Worm (Caenorhabditis elegans): ENCODE measurements around the gene F16B4.4.
A peak's percentile ranks its signal among the peaks of the same experiment; 100 is the strongest.

F16B4.4 gene

ce11 chrV:1599088-1599487 lies 5.3 kb downstream of the F16B4.4 start:
- peak; percentile 6 for TF ChIP-seq nhr-20 (tag; optimal IDR thresholded peaks at IDR 0.05)
- peak; percentile 14 for TF ChIP-seq snu-23 (GFP tag; optimal IDR thresholded peaks at IDR 0.05)
- peak in 1 of 2 experiments; percentile 15 for TF ChIP-seq efl-1 (optimal IDR thresholded peaks at IDR 0.05)
- peak in 1 of 2 experiments; percentile 87 for TF ChIP-seq efl-1 (GFP tag; optimal IDR thresholded peaks at IDR 0.05 in 1 of 2)
- TF ChIP-seq lin-35 (GFP tag; optimal IDR thresholded peaks at IDR 0.05), result peak in 1 of 2 experiments; percentile 28
- TF ChIP-seq nhr-71 (tag; optimal IDR thresholded peaks at IDR 0.05), result peak; percentile 29
- TF ChIP-seq dpl-1 (GFP tag; optimal IDR thresholded peaks at IDR 0.05), result peak in 1 of 3 experiments; percentile 20

- TF ChIP-seq efl-1 (optimal IDR thresholded peaks at IDR 0.05) (no peak), efl-1 (GFP tag; optimal IDR thresholded peaks at IDR 0.05 in 1 of 2) (peak in 1 of 2 experiments; percentile 72), lin-13 (GFP tag; optimal IDR thresholded peaks at IDR 0.05) (no peak)
These were observed 6.8 kb downstream of the F16B4.4 start, which contains the start of gene F16B4.2 for ce11 chrV:1600561-1601088. TSS of gene F16B4.2 (plus strand) at chrV:1601038.

ce11 chrV:1607790-1608189 lies 14.0 kb downstream of the F16B4.4 start, which contains the start of gene nhr-178:
TSS of gene nhr-178 (minus strand) at chrV:1607953.
- TF ChIP-seq lin-35 (GFP tag; optimal IDR thresholded peaks at IDR 0.05) (peak in 1 of 2 experiments; percentile 46), nhr-19 (GFP tag; conservative IDR thresholded peaks at IDR 0.05) (no peak; the same call in 1 of the 2 replicates), dpl-1 (GFP tag; optimal IDR thresholded peaks at IDR 0.05) (no peak), blmp-1 (tag; optimal IDR thresholded peaks at IDR 0.05) (peak; percentile 18), elt-3 (tag; optimal IDR thresholded peaks at IDR 0.05) (peak in 3 of 6 experiments; percentile 10 to 65 (median 46)), rnt-1 (tag; optimal IDR thresholded peaks at IDR 0.05) (no peak), nhr-85 (tag) (peak; percentile 68), nhr-11 (tag; optimal IDR thresholded peaks at IDR 0.05) (no peak), nhr-71 (tag; optimal IDR thresholded peaks at IDR 0.05) (peak; percentile 62), lin-14 (GFP tag; optimal IDR thresholded peaks at IDR 0.05) (no peak), mdl-1 (tag; optimal IDR thresholded peaks at IDR 0.05) (peak in 1 of 2 experiments; percentile 61), snu-23 (GFP tag; optimal IDR thresholded peaks at IDR 0.05) (peak; percentile 33), nhr-77 (tag; optimal IDR thresholded peaks at IDR 0.05) (peak; percentile 74), F16B12.6 (tag; optimal IDR thresholded peaks at IDR 0.05) (no peak), aha-1 (tag; optimal IDR thresholded peaks at IDR 0.05) (no peak), elt-2 (tag; optimal IDR thresholded peaks at IDR 0.05) (peak; percentile 76), nhr-20 (tag; optimal IDR thresholded peaks at IDR 0.05) (peak; percentile 68), efl-1 (optimal IDR thresholded peaks at IDR 0.05) (no peak), efl-1 (GFP tag; optimal IDR thresholded peaks at IDR 0.05 in 1 of 2) (peak in 1 of 2 experiments; percentile 82), nhr-90 (tag; optimal IDR thresholded peaks at IDR 0.05; ENCODE audit: poor library complexity) (peak; percentile 52), nhr-47 (tag; optimal IDR thresholded peaks at IDR 0.05) (no peak)

- TF ChIP-seq zag-1 (tag; optimal IDR thresholded peaks at IDR 0.05), result no peak
- TF ChIP-seq vab-15 (tag; optimal IDR thresholded peaks at IDR 0.05), result no peak
- TF ChIP-seq Y116A8C.19 (tag; optimal IDR thresholded peaks at IDR 0.05; ENCODE audit: borderline replicate concordance), result no peak
- no peak for TF ChIP-seq grh-1 (GFP tag; IDR thresholded peaks at IDR 0.05)
- TF ChIP-seq zip-4 (GFP tag; optimal IDR thresholded peaks at IDR 0.05), result no peak
- peak; percentile 45 for TF ChIP-seq elt-2 (tag; optimal IDR thresholded peaks at IDR 0.05)
- no peak for TF ChIP-seq unc-98 (GFP tag; IDR thresholded peaks at IDR 0.05)
- no peak for TF ChIP-seq egl-27 (tag; optimal IDR thresholded peaks at IDR 0.05)
- peak; percentile 66 for TF ChIP-seq nhr-85 (tag)
- no peak for TF ChIP-seq dpl-1 (GFP tag; optimal IDR thresholded peaks at IDR 0.05)
- no peak for TF ChIP-seq aly-2 (tag; optimal IDR thresholded peaks at IDR 0.05)
- TF ChIP-seq blmp-1 (tag; optimal IDR thresholded peaks at IDR 0.05), result peak; percentile 28
- TF ChIP-seq nhr-90 (tag; optimal IDR thresholded peaks at IDR 0.05; ENCODE audit: poor library complexity), result peak; percentile 10
- TF ChIP-seq tlp-1 (tag; optimal IDR thresholded peaks at IDR 0.05), result no peak
- no peak for TF ChIP-seq swsn-7 (tag; optimal IDR thresholded peaks at IDR 0.05)
- TF ChIP-seq pax-3 (tag; optimal IDR thresholded peaks at IDR 0.05), result no peak
- TF ChIP-seq nhr-12 (tag; optimal IDR thresholded peaks at IDR 0.05), result no peak
- peak in 1 of 2 experiments; percentile 1 for TF ChIP-seq lin-35 (GFP tag; optimal IDR thresholded peaks at IDR 0.05)
- TF ChIP-seq snu-23 (GFP tag; optimal IDR thresholded peaks at IDR 0.05), result peak; percentile 19
- TF ChIP-seq nhr-237 (tag; optimal IDR thresholded peaks at IDR 0.05), result no peak
These were observed 16.3 kb downstream of the F16B4.4 start, which contains the start of gene nhr-177 for ce11 chrV:1610097-1610496. TSS of gene nhr-177 (plus strand) at chrV:1610263.

Data from whole organism, L1 larva.